Fruit fly (Drosophila melanogaster) whole organism, embryonic: ENCODE results near the gene Acp63F.
A peak's percentile ranks its signal among the peaks of the same experiment; 100 is the strongest.

ENCODE experiments used
- Antp ChIP-seq: fragments of 200-800 bp; sonication (Bioruptor generic); optimal IDR thresholded peaks from 3 replicates; lab custom pipeline; 2016; ENCODE audit warnings: missing biosample characterization, missing genetic modification characterization
- CG1024 ChIP-seq: fragments of 200-800 bp; sonication (Bioruptor generic); IDR thresholded peaks from 2 replicates; pipeline ENCODE4 v1.3.6; 2022; ENCODE audit warnings: missing biosample characterization, missing genetic modification characterization
- CG10366 ChIP-seq: fragments of 200-800 bp; sonication (Bioruptor generic); IDR thresholded peaks from 2 replicates; pipeline ENCODE4 v1.3.6; 2022; ENCODE audit warnings: missing biosample characterization, missing genetic modification characterization
- CG1233 ChIP-seq: fragments of 200-800 bp; sonication (Bioruptor generic); optimal IDR thresholded peaks from 4 replicates; lab custom pipeline; 2018; ENCODE audit warnings: missing biosample characterization, mild to moderate bottlenecking, missing genetic modification characterization
- CG12942 ChIP-seq: fragments of 200-800 bp; sonication (Bioruptor generic); optimal IDR thresholded peaks from 3 replicates; lab custom pipeline; 2016; ENCODE audit warnings: missing biosample characterization, missing genetic modification characterization
- CG13624 ChIP-seq: fragments of 200-800 bp; sonication (Bioruptor generic); optimal IDR thresholded peaks from 2 replicates; lab custom pipeline; 2016; ENCODE audit warnings: missing biosample characterization, missing genetic modification characterization
- CG1647 ChIP-seq: fragments of 200-800 bp; sonication (Bioruptor generic); optimal IDR thresholded peaks from 3 replicates; lab custom pipeline; 2016; ENCODE audit warnings: missing biosample characterization, missing genetic modification characterization
- CG16813 ChIP-seq: fragments of 200-800 bp; sonication (Bioruptor generic); IDR thresholded peaks from 3 replicates; pipeline ENCODE4 v1.3.6; 2022; ENCODE audit warnings: missing biosample characterization, missing genetic modification characterization; ENCODE audit not compliant: partially characterized antibody
- CG17328 ChIP-seq: fragments of 200-800 bp; sonication (Bioruptor generic); IDR thresholded peaks from 2 replicates; pipeline ENCODE4 v1.3.6; 2022; ENCODE audit warnings: missing biosample characterization, missing genetic modification characterization
- CG17359 ChIP-seq: fragments of 200-800 bp; sonication (Bioruptor generic); optimal IDR thresholded peaks from 3 replicates; lab custom pipeline; 2018; ENCODE audit warnings: missing biosample characterization, mild to moderate bottlenecking, missing genetic modification characterization, moderate library complexity
- CG2120 ChIP-seq: fragments of 200-800 bp; sonication (Bioruptor generic); optimal IDR thresholded peaks from 3 replicates; lab custom pipeline; 2016; ENCODE audit warnings: missing biosample characterization, missing genetic modification characterization
- CG2875 ChIP-seq: fragments of 200-800 bp; sonication (Bioruptor generic); optimal IDR thresholded peaks from 2 replicates; lab custom pipeline; 2017; ENCODE audit warnings: missing biosample characterization, mild to moderate bottlenecking, missing genetic modification characterization, missing genetic modification reagents
- CG30431 ChIP-seq: fragments of 200-800 bp; sonication (Bioruptor generic); optimal IDR thresholded peaks from 2 replicates; lab custom pipeline; 2017; ENCODE audit warnings: missing biosample characterization, missing genetic modification characterization
- CG34224 ChIP-seq: fragments of 200-800 bp; sonication (Bioruptor generic); IDR thresholded peaks from 3 replicates; pipeline ENCODE4 v1.3.6; 2022; ENCODE audit warnings: missing biosample characterization, missing genetic modification characterization; ENCODE audit not compliant: partially characterized antibody
- CG3726 ChIP-seq: fragments of 200-800 bp; sonication (Bioruptor generic); IDR thresholded peaks from 3 replicates; pipeline ENCODE4, ENCODE4 v1.3.6; 2022; ENCODE audit warnings: missing biosample characterization, missing genetic modification characterization
- CG6254 ChIP-seq: fragments of 200-800 bp; sonication (Bioruptor generic); optimal IDR thresholded peaks from 3 replicates; lab custom pipeline; 2017; ENCODE audit warnings: mild to moderate bottlenecking, missing biosample characterization, missing genetic modification reagents, missing genetic modification characterization
- CG9817 ChIP-seq: fragments of 200-800 bp; sonication (Bioruptor generic); optimal IDR thresholded peaks from 2 replicates; lab custom pipeline; 2018; ENCODE audit warnings: missing biosample characterization, mild to moderate bottlenecking, missing genetic modification characterization, moderate library complexity
- CHES-1-like ChIP-seq: fragments of 200-800 bp; sonication (Bioruptor generic); optimal IDR thresholded peaks from 2 replicates; lab custom pipeline; 2016; ENCODE audit warnings: missing biosample characterization, missing genetic modification characterization
- CkIIα-i1 ChIP-seq: fragments of 200-800 bp; sonication (Bioruptor generic); IDR thresholded peaks from 2 replicates; pipeline ENCODE4 v1.3.6; 2022; ENCODE audit warnings: missing biosample characterization, missing genetic modification characterization
- Doc2 ChIP-seq: fragments of 200-800 bp; sonication (Bioruptor generic); IDR thresholded peaks from 2 replicates; pipeline ENCODE4 v1.3.6; 2022; ENCODE audit warnings: missing biosample characterization, missing genetic modification characterization
- Fer1 ChIP-seq: fragments of 200-800 bp; sonication (Bioruptor generic); optimal IDR thresholded peaks from 2 replicates; lab custom pipeline; 2017; ENCODE audit warnings: missing biosample characterization, mild to moderate bottlenecking, missing genetic modification characterization
- Hmr ChIP-seq: fragments of 200-800 bp; sonication (Bioruptor generic); optimal IDR thresholded peaks from 3 replicates; lab custom pipeline; 2017; ENCODE audit warnings: mild to moderate bottlenecking, missing biosample characterization, missing genetic modification reagents, missing genetic modification characterization
- Hr39 ChIP-seq: fragments of >200 bp; optimal IDR thresholded peaks from 2 replicates; lab custom pipeline; 2017
- Lim3 ChIP-seq: fragments of 200-800 bp; sonication (Bioruptor generic); IDR thresholded peaks from 2 replicates; pipeline ENCODE4 v1.3.6; 2022; ENCODE audit warnings: missing biosample characterization, missing genetic modification characterization
- Lpt ChIP-seq: fragments of >200 bp; optimal IDR thresholded peaks from 2 replicates; lab custom pipeline; 2018; ENCODE audit warnings: missing biosample characterization, missing genetic modification characterization
- Med ChIP-seq: fragments of 200-800 bp; sonication (Bioruptor generic); peaks from one replicate; lab custom pipeline; 2016; ENCODE audit warnings: missing biosample characterization, missing genetic modification characterization, mild to moderate bottlenecking, inconsistent platforms, moderate library complexity
- Oli ChIP-seq: fragments of 200-800 bp; sonication (Bioruptor generic); optimal IDR thresholded peaks from 2 replicates; lab custom pipeline; 2018; ENCODE audit warnings: missing biosample characterization, mild to moderate bottlenecking, missing genetic modification characterization, moderate library complexity
- PHDP ChIP-seq: fragments of 200-800 bp; sonication (Bioruptor generic); optimal IDR thresholded peaks from 3 replicates; lab custom pipeline; 2018; ENCODE audit warnings: missing biosample characterization, mild to moderate bottlenecking, missing genetic modification characterization, moderate library complexity
- Side ChIP-seq: fragments of 200-800 bp; sonication (Bioruptor generic); optimal IDR thresholded peaks from 2 replicates; lab custom pipeline; 2016; ENCODE audit warnings: missing biosample characterization, missing genetic modification characterization
- Sin3A ChIP-seq: fragments of >200 bp; optimal IDR thresholded peaks from 2 replicates; lab custom pipeline; 2018
- Taf1 ChIP-seq: fragments of 200-800 bp; sonication (Bioruptor generic); IDR thresholded peaks from 2 replicates; pipeline ENCODE4 v1.3.6; 2022; ENCODE audit warnings: missing biosample characterization, missing genetic modification characterization
- crp ChIP-seq, 2 experiments: fragments of 200-800 bp; sonication (Bioruptor generic); optimal IDR thresholded peaks; 2 replicates in 1 of 2; 3 replicates in 1 of 2; lab custom pipeline; 2017; ENCODE audit warnings: missing biosample characterization in 2 of 2, missing genetic modification characterization in 2 of 2, mild to moderate bottlenecking in 1 of 2, moderate library complexity in 1 of 2
- cwo ChIP-seq: fragments of 200-800 bp; sonication (Bioruptor generic); optimal IDR thresholded peaks from 3 replicates; lab custom pipeline; 2017; ENCODE audit warnings: missing biosample characterization, missing genetic modification characterization, mild to moderate bottlenecking, moderate library complexity, missing genetic modification reagents
- da ChIP-seq: fragments of 200-800 bp; sonication (Bioruptor generic); optimal IDR thresholded peaks from 2 replicates; lab custom pipeline; 2016; ENCODE audit warnings: missing biosample characterization, missing genetic modification characterization
- dm ChIP-seq: fragments of 200-800 bp; sonication (Bioruptor generic); optimal IDR thresholded peaks from 3 replicates; lab custom pipeline; 2016; ENCODE audit warnings: missing biosample characterization, missing genetic modification characterization
- exex ChIP-seq: fragments of 200-800 bp; sonication (Bioruptor generic); optimal IDR thresholded peaks from 4 replicates; lab custom pipeline; 2018; ENCODE audit warnings: missing biosample characterization, mild to moderate bottlenecking, missing genetic modification characterization, moderate library complexity
- grau ChIP-seq: fragments of 200-800 bp; optimal IDR thresholded peaks from 3 replicates; lab custom pipeline; 2019; ENCODE audit warnings: missing biosample characterization, mild to moderate bottlenecking, missing genetic modification characterization, moderate library complexity
- hkb ChIP-seq, 2 experiments: fragments of 200-800 bp in 1 of 2; fragments of >200 bp in 1 of 2; sonication (Bioruptor generic) in 1 of 2; IDR thresholded peaks in 1 of 2; optimal IDR thresholded peaks in 1 of 2; 2 replicates each; pipeline versions ENCODE4 v1.3.6 to Lab custom; 2017 to 2022; ENCODE audit warnings: missing biosample characterization in 1 of 2, missing genetic modification characterization in 1 of 2
- lola ChIP-seq, 3 experiments: fragments of >200 bp in 2 of 3; fragments of 200-800 bp in 1 of 3; sonication (Bioruptor generic) in 1 of 3; optimal IDR thresholded peaks; 2 replicates each; lab custom pipeline; 2017 to 2019; ENCODE audit warnings: missing biosample characterization in 3 of 3, missing genetic modification characterization in 3 of 3, mild to moderate bottlenecking in 1 of 3, moderate library complexity in 1 of 3
- mld ChIP-seq: fragments of 200-800 bp; sonication (Bioruptor generic); IDR thresholded peaks from 3 replicates; pipeline ENCODE4 v1.3.6; 2022; ENCODE audit warnings: missing biosample characterization, missing genetic modification characterization; ENCODE audit not compliant: partially characterized antibody
- nerfin-1 ChIP-seq: fragments of 200-800 bp; sonication (Bioruptor generic); optimal IDR thresholded peaks from 3 replicates; lab custom pipeline; 2019; ENCODE audit warnings: missing biosample characterization, mild to moderate bottlenecking, missing genetic modification characterization, moderate library complexity
- nom ChIP-seq: fragments of 200-800 bp; sonication (Bioruptor generic); optimal IDR thresholded peaks from 2 replicates; lab custom pipeline; 2017; ENCODE audit warnings: missing biosample characterization, missing genetic modification characterization, mild to moderate bottlenecking, moderate library complexity, missing genetic modification reagents
- pb ChIP-seq: fragments of 200-800 bp; sonication (Bioruptor generic); optimal IDR thresholded peaks from 3 replicates; lab custom pipeline; 2016; ENCODE audit warnings: missing biosample characterization, missing genetic modification characterization
- peb ChIP-seq: fragments of 200-800 bp; sonication (Bioruptor generic); IDR thresholded peaks from 2 replicates; pipeline ENCODE4 v1.3.6; 2022; ENCODE audit warnings: missing biosample characterization, missing genetic modification characterization
- pzg ChIP-seq: fragments of 200-800 bp; sonication (Bioruptor generic); optimal IDR thresholded peaks from 3 replicates; lab custom pipeline; 2018; ENCODE audit warnings: missing biosample characterization, mild to moderate bottlenecking, missing genetic modification characterization, moderate library complexity
- stwl ChIP-seq: fragments of 200-800 bp; sonication (Bioruptor generic); optimal IDR thresholded peaks from 3 replicates; lab custom pipeline; 2018; ENCODE audit warnings: missing biosample characterization, mild to moderate bottlenecking, missing genetic modification characterization, moderate library complexity
- tgo ChIP-seq: fragments of 200-800 bp; sonication (Bioruptor generic); IDR thresholded peaks from 3 replicates; pipeline ENCODE4 v1.3.6; 2022; ENCODE audit warnings: missing biosample characterization, missing genetic modification characterization
- vvl ChIP-seq: fragments of 200-800 bp; sonication (Bioruptor generic); IDR thresholded peaks from 2 replicates; pipeline ENCODE4 v1.3.6; 2022; ENCODE audit warnings: missing biosample characterization, missing genetic modification characterization
- wdn ChIP-seq: fragments of 200-800 bp; sonication (Bioruptor generic); IDR thresholded peaks from 2 replicates; pipeline ENCODE4 v1.3.6; 2022; ENCODE audit warnings: missing biosample characterization, missing genetic modification characterization

The Acp63F gene

dm6 chr3L:3814010-3814833 is 1.9 kb downstream of the Acp63F start, which contains the start of gene Scsalpha1 (continued):
- TF ChIP-seq CG16813 (peak; percentile 100), CG6254 (GFP tag; lab: Kevin White, UChicago) (peak; percentile 29), CG30431 (GFP tag; lab: Kevin White, UChicago) (no peak), cwo (peak; percentile 21), wdn (no peak), CG34224 (GFP tag; lab: Robert Waterston, UW) (peak; percentile 99), CG3726 (GFP tag; lab: Robert Waterston, UW) (no peak), PHDP (peak; percentile 41), Doc2 (GFP tag; lab: Robert Waterston, UW) (no peak), CG10366 (peak; percentile 56), Med (peak; percentile 89), grau (tag; lab: Kevin White, UChicago) (peak; percentile 95), hkb (optimal IDR thresholded peaks at IDR 0.05; lab: Kevin White, UChicago) (no peak), hkb (GFP tag; IDR thresholded peaks at IDR 0.05; lab: Robert Waterston, UW) (peak; percentile 71), pzg (peak; percentile 93), tgo (peak; percentile 49; the same call in 1 of the 3 replicates), Hr39 (lab: Kevin White, UChicago) (no peak), lola (GFP tag; optimal IDR thresholded peaks at IDR 0.05; lab: Kevin White, UChicago) (no peak), da (GFP tag; lab: Kevin White, UChicago) (no peak), CG17359 (tag; lab: Kevin White, UChicago) (peak; percentile 8), Lpt (GFP tag; lab: Kevin White, UChicago) (no peak), CG2120 (GFP tag; lab: Kevin White, UChicago) (peak; percentile 48), CG1024 (0 out of 2 replicates have a peak, but pooled peaks have one; percentile 23), exex (tag; lab: Kevin White, UChicago) (peak; percentile 69), peb (GFP tag; lab: Robert Waterston, UW) (no peak), Taf1 (GFP tag; lab: Robert Waterston, UW) (no peak), CG1233 (GFP tag; lab: Kevin White, UChicago) (no peak), Hmr (no peak), nerfin-1 (tag; lab: Kevin White, UChicago) (no peak), crp (GFP tag; optimal IDR thresholded peaks at IDR 0.05; lab: Kevin White, UChicago) (peak; percentile 6 to 82), nom (GFP tag; lab: Kevin White, UChicago) (peak; percentile 79), CkIIα-i1 (GFP tag; lab: Robert Waterston, UW) (no peak), CG2875 (GFP tag; lab: Kevin White, UChicago) (no peak), pb (peak; percentile 15), CG9817 (tag; lab: Kevin White, UChicago) (peak; percentile 10), Side (no peak), CHES-1-like (GFP tag; lab: Kevin White, UChicago) (no peak), CG17328 (peak; percentile 27; the same call in 1 of the 2 replicates), dm (GFP tag; lab: Kevin White, UChicago) (no peak), CG13624 (GFP tag; lab: Kevin White, UChicago) (peak; percentile 22), Antp (no peak), vvl (GFP tag; lab: Robert Waterston, UW) (peak; percentile 90), mld (GFP tag; lab: Robert Waterston, UW) (peak; percentile 100), stwl (tag; lab: Kevin White, UChicago) (peak; percentile 97), Oli (peak; percentile 55), Sin3A (peak; percentile 71), Lim3 (GFP tag; lab: Robert Waterston, UW) (no peak), Fer1 (peak; percentile 45), CG1647 (GFP tag; lab: Kevin White, UChicago) (no peak), CG12942 (peak; percentile 25)
